Worm (Caenorhabditis elegans) whole organism, L3 larva: ENCODE measurements around the gene mam-5.

Experiments used
- R02D3.7 ChIP-seq: fragments of 150-350 bp; optimal IDR thresholded peaks from 2 replicates; lab custom pipeline; 2014; ENCODE audit warnings: missing biosample characterization, missing genetic modification characterization
- ZK546.5 ChIP-seq: sonication (generic microtip); optimal IDR thresholded peaks from 2 replicates; lab custom pipeline; 2017; ENCODE audit warnings: missing biosample characterization, missing genetic modification characterization
- aly-2 ChIP-seq: fragments of 150-350 bp; optimal IDR thresholded peaks from 2 replicates; lab custom pipeline; 2014; ENCODE audit warnings: missing biosample characterization, missing genetic modification characterization
- ceh-16 ChIP-seq: sonication (generic microtip); optimal IDR thresholded peaks from 2 replicates; lab custom pipeline; 2017; ENCODE audit warnings: missing biosample characterization, missing genetic modification characterization
- ceh-28 ChIP-seq: fragments of 150-350 bp; optimal IDR thresholded peaks from 2 replicates; lab custom pipeline; 2014; ENCODE audit warnings: missing biosample characterization, missing genetic modification reagents, missing genetic modification characterization
- ceh-9 ChIP-seq: sonication (generic microtip); optimal IDR thresholded peaks from 2 replicates; lab custom pipeline; 2018; ENCODE audit warnings: missing biosample characterization, missing genetic modification characterization
- daf-12 ChIP-seq: fragments of 150-350 bp; optimal IDR thresholded peaks from 2 replicates; lab custom pipeline; 2014; ENCODE audit warnings: missing biosample characterization, missing genetic modification reagents, missing genetic modification characterization
- egl-27 ChIP-seq: sonication (generic microtip); optimal IDR thresholded peaks from 4 replicates; lab custom pipeline; 2017; ENCODE audit warnings: missing biosample characterization, missing genetic modification reagents, missing genetic modification characterization
- elt-2 ChIP-seq: sonication (generic microtip); optimal IDR thresholded peaks from 2 replicates; lab custom pipeline; 2016; ENCODE audit warnings: missing genetic modification reagents, mild to moderate bottlenecking, missing genetic modification characterization, missing compliant biosample characterization
- eor-1 ChIP-seq, 2 experiments: fragments of 150-350 bp; optimal IDR thresholded peaks; 2 replicates each; lab custom pipeline; 2014 to 2018; ENCODE audit warnings: missing biosample characterization in 2 of 2, missing genetic modification characterization in 2 of 2
- fkh-2 ChIP-seq: fragments of 150-350 bp; optimal IDR thresholded peaks from 2 replicates; lab custom pipeline; 2014; ENCODE audit warnings: missing biosample characterization, missing genetic modification reagents, missing genetic modification characterization
- hmg-11 ChIP-seq: sonication (generic microtip); optimal IDR thresholded peaks from 2 replicates; lab custom pipeline; 2016; ENCODE audit warnings: missing genetic modification characterization, missing compliant biosample characterization
- mml-1 ChIP-seq: fragments of 150-350 bp; sonication (generic microtip); optimal IDR thresholded peaks from 3 replicates; lab custom pipeline; 2014; ENCODE audit warnings: missing biosample characterization, missing genetic modification characterization
- nhr-28 ChIP-seq: fragments of 150-350 bp; optimal IDR thresholded peaks from 2 replicates; lab custom pipeline; 2014; ENCODE audit warnings: missing biosample characterization, missing genetic modification characterization
- nhr-43 ChIP-seq: sonication (generic microtip); optimal IDR thresholded peaks from 2 replicates; lab custom pipeline; 2016; ENCODE audit warnings: mild to moderate bottlenecking, missing genetic modification characterization, missing compliant biosample characterization; ENCODE audit not compliant: poor library complexity, severe bottlenecking
- nhr-76 ChIP-seq: fragments of 150-350 bp; sonication (generic microtip); optimal IDR thresholded peaks from 5 replicates; lab custom pipeline; 2014; ENCODE audit warnings: missing biosample characterization, missing genetic modification characterization
- nhr-77 ChIP-seq: fragments of 150-350 bp; optimal IDR thresholded peaks from 2 replicates; lab custom pipeline; 2014; ENCODE audit warnings: missing biosample characterization, missing genetic modification characterization
- pha-4 ChIP-seq: fragments of 150-350 bp; optimal IDR thresholded peaks from 2 replicates; lab custom pipeline; 2014; ENCODE audit warnings: missing biosample characterization, missing genetic modification reagents, missing genetic modification characterization
- ztf-11 ChIP-seq: fragments of 150-350 bp; optimal IDR thresholded peaks from 2 replicates; lab custom pipeline; 2014; ENCODE audit warnings: missing biosample characterization, missing genetic modification characterization
- ztf-4 ChIP-seq: fragments of 150-350 bp; optimal IDR thresholded peaks from 2 replicates; lab custom pipeline; 2014; ENCODE audit warnings: missing biosample characterization, missing genetic modification characterization

mam-5 gene

ce11 chrV:10004048-10004761 is 51.7 kb downstream of the mam-5 start, which contains the start of gene uda-1:
uda-1 (plus strand) TSS chrV:10004755.
- TF ChIP-seq pha-4 = peak; percentile 53

ce11 chrV:10006374-10006773 is 53.9 kb downstream of the mam-5 start:
- TF ChIP-seq eor-1 (tag; optimal IDR thresholded peaks at IDR 0.05; lab: Kevin White, UChicago) = no peak
- no peak for TF ChIP-seq ztf-4
- TF ChIP-seq nhr-43 (tag; lab: Kevin White, UChicago) = no peak
- TF ChIP-seq ceh-28 (tag; lab: Kevin White, UChicago) = no peak
- TF ChIP-seq ceh-16 = no peak
- TF ChIP-seq aly-2 (tag; lab: Kevin White, UChicago) = no peak
- no peak for TF ChIP-seq egl-27
- TF ChIP-seq ceh-9 (tag; lab: Kevin White, UChicago) = no peak
- TF ChIP-seq daf-12 (tag; lab: Kevin White, UChicago) = no peak
- no peak for TF ChIP-seq fkh-2
- no peak for TF ChIP-seq ZK546.5 (tag; lab: Kevin White, UChicago)
- TF ChIP-seq nhr-77 (tag; lab: Kevin White, UChicago) = no peak
- TF ChIP-seq hmg-11 (tag; lab: Kevin White, UChicago) = no peak
- TF ChIP-seq ztf-11 (tag; lab: Kevin White, UChicago) = no peak
- no peak for TF ChIP-seq elt-2
- TF ChIP-seq pha-4 = no peak
- TF ChIP-seq nhr-76 (tag; lab: Kevin White, UChicago) = no peak
- TF ChIP-seq nhr-28 (tag; lab: Kevin White, UChicago) = no peak
- no peak for TF ChIP-seq R02D3.7 (tag; lab: Kevin White, UChicago)
- TF ChIP-seq mml-1 (tag; lab: Kevin White, UChicago) = no peak
